Worm (Caenorhabditis elegans): Measurements from ENCODE around the gene Y38H6C.4.
A peak's percentile ranks its signal among the peaks of the same experiment; 100 is the strongest.

The Y38H6C.4 gene

ce11 chrV:20504997-20505396, at the start of gene Y38H6C.4:
Y38H6C.4 (minus strand) TSS chrV:20505097.
- TF ChIP-seq rbr-2 (tag; optimal IDR thresholded peaks at IDR 0.05) = no peak
- TF ChIP-seq duxl-1 (tag; optimal IDR thresholded peaks at IDR 0.05; ENCODE audit: poor library complexity) = no peak
- no peak for TF ChIP-seq T20F7.1 (GFP tag; optimal IDR thresholded peaks at IDR 0.05)
- no peak for TF ChIP-seq unc-39 (tag; optimal IDR thresholded peaks at IDR 0.05)
- no peak for TF ChIP-seq F44E2.7 (GFP tag; IDR thresholded peaks at IDR 0.05)
- no peak for TF ChIP-seq zag-1 (tag; optimal IDR thresholded peaks at IDR 0.05)
- TF ChIP-seq nhr-11 (tag; optimal IDR thresholded peaks at IDR 0.05) = no peak

- TF ChIP-seq hif-1 (tag; optimal IDR thresholded peaks at IDR 0.05) (no peak), mdt-29 (GFP tag; IDR thresholded peaks at IDR 0.05) (no peak), nhr-48 (tag; optimal IDR thresholded peaks at IDR 0.05) (no peak), ztf-11 (tag; optimal IDR thresholded peaks at IDR 0.05) (no peak), egl-43 (GFP tag; IDR thresholded peaks at IDR 0.05) (no peak), pqm-1 (tag; optimal IDR thresholded peaks at IDR 0.05) (no peak)
Observed at ce11 chrV:20552971-20553370, 48.1 kb upstream of the Y38H6C.4 start, which contains the start of gene vmo-1. vmo-1 (minus strand) TSS chrV:20553071.

- TF ChIP-seq unc-62 (GFP tag; optimal IDR thresholded peaks at IDR 0.05 in 1 of 2) (peak in 1 of 2 experiments; percentile 18), unc-62 (tag; optimal IDR thresholded peaks at IDR 0.05) (no peak), vab-7 (GFP tag; IDR thresholded peaks at IDR 0.05) (no peak)
Observed at ce11 chrV:20551096-20551495, 46.2 kb upstream of the Y38H6C.4 start, which contains the start of gene Y38H6C.20. Y38H6C.20 (minus strand) TSS chrV:20551196.

- TF ChIP-seq mes-2 (tag; optimal IDR thresholded peaks at IDR 0.05; ENCODE audit: poor library complexity, severe bottlenecking) (no peak), dmd-9 (GFP tag; IDR thresholded peaks at IDR 0.05) (no peak), zip-11 (GFP tag; IDR thresholded peaks at IDR 0.05) (no peak)
Observed at ce11 chrV:20547048-20547447, 42.2 kb upstream of the Y38H6C.4 start, which contains the start of gene Y38H6C.18. Y38H6C.18 (minus strand) TSS chrV:20547148.

ce11 chrV:20545742-20546141, 40.8 kb upstream of the Y38H6C.4 start:
- TF ChIP-seq dmd-6 (GFP tag; IDR thresholded peaks at IDR 0.05) = no peak
- no peak for TF ChIP-seq sdz-12 (GFP tag; optimal IDR thresholded peaks at IDR 0.05)
- TF ChIP-seq daf-16 (GFP tag; optimal IDR thresholded peaks at IDR 0.05) = no peak
- TF ChIP-seq daf-16 (tag; optimal IDR thresholded peaks at IDR 0.05) = peak; percentile 71
- peak; percentile 2 for TF ChIP-seq pqm-1 (tag; optimal IDR thresholded peaks at IDR 0.05)
- no peak for TF ChIP-seq ceh-44 (GFP tag; IDR thresholded peaks at IDR 0.05)
- no peak for TF ChIP-seq F10B5.3 (tag; optimal IDR thresholded peaks at IDR 0.05)

- TF ChIP-seq T26A8.4 (GFP tag; IDR thresholded peaks at IDR 0.05) (no peak), Y105C5A.15 (GFP tag; IDR thresholded peaks at IDR 0.05) (no peak), mxl-3 (GFP tag; optimal IDR thresholded peaks at IDR 0.05) (no peak), pqm-1 (tag; optimal IDR thresholded peaks at IDR 0.05) (no peak), dmd-9 (GFP tag; IDR thresholded peaks at IDR 0.05) (no peak), nhr-77 (tag; optimal IDR thresholded peaks at IDR 0.05) (peak; percentile 23), mdl-1 (tag; optimal IDR thresholded peaks at IDR 0.05) (no peak), aly-2 (tag; optimal IDR thresholded peaks at IDR 0.05) (no peak), ces-1 (GFP tag; optimal IDR thresholded peaks at IDR 0.05) (no peak), zag-1 (tag; optimal IDR thresholded peaks at IDR 0.05) (no peak), dpl-1 (GFP tag; optimal IDR thresholded peaks at IDR 0.05) (no peak), hmg-1.1 (GFP tag; IDR thresholded peaks at IDR 0.05) (no peak), nhr-102 (tag; optimal IDR thresholded peaks at IDR 0.05) (no peak), dve-1 (tag; optimal IDR thresholded peaks at IDR 0.05; ENCODE audit: insufficient read depth) (no peak), zip-2 (tag; optimal IDR thresholded peaks at IDR 0.05) (no peak), F26F4.8 (GFP tag; conservative IDR thresholded peaks at IDR 0.05) (no peak), egl-43 (GFP tag; IDR thresholded peaks at IDR 0.05) (no peak), daf-19 (GFP tag; conservative IDR thresholded peaks at IDR 0.05) (no peak), nhr-28 (tag; optimal IDR thresholded peaks at IDR 0.05) (peak; percentile 56), F10B5.3 (tag; optimal IDR thresholded peaks at IDR 0.05) (no peak), ceh-44 (GFP tag; IDR thresholded peaks at IDR 0.05) (no peak), daf-16 (GFP tag; optimal IDR thresholded peaks at IDR 0.05) (no peak), daf-16 (tag; optimal IDR thresholded peaks at IDR 0.05) (peak; percentile 84)
Observed at ce11 chrV:20544610-20545009, 39.7 kb upstream of the Y38H6C.4 start.

All from whole organism, L4 larva.